Worm (Caenorhabditis elegans): Measurements from ENCODE around the gene srdh-1.

ce11 chrII:8238155-8238554 lies 26.3 kb upstream of the srdh-1 start, which contains the start of gene nlp-5:
- TF ChIP-seq K02D7.2 (tag; optimal IDR thresholded peaks at IDR 0.05) (no peak), hlh-6 (tag; optimal IDR thresholded peaks at IDR 0.05) (no peak)

Data from whole organism, late embryonic.